Worm (Caenorhabditis elegans) whole organism, young adult: ENCODE measurements around the gene twk-16.
A peak's percentile ranks its signal among the peaks of the same experiment; 100 is the strongest.

Experiments used
- F10E7.11 ChIP-seq: sonication (generic microtip); optimal IDR thresholded peaks from 2 replicates; lab custom pipeline; 2017; ENCODE audit warnings: mild to moderate bottlenecking, missing genetic modification characterization, moderate library complexity, missing compliant biosample characterization
- F23B12.7 ChIP-seq: sonication (generic microtip); optimal IDR thresholded peaks from 2 replicates; lab custom pipeline; 2017; ENCODE audit warnings: missing genetic modification characterization, mild to moderate bottlenecking, missing compliant biosample characterization, antibody characterized with exemption, moderate library complexity; ENCODE audit not compliant: insufficient read depth
- F52B5.7 ChIP-seq: sonication (generic microtip); optimal IDR thresholded peaks from 2 replicates; lab custom pipeline; 2016; ENCODE audit warnings: mild to moderate bottlenecking, missing genetic modification characterization, missing compliant biosample characterization
- F57C9.4 ChIP-seq: sonication (generic microtip); optimal IDR thresholded peaks from 2 replicates; lab custom pipeline; 2017; ENCODE audit warnings: mild to moderate bottlenecking, missing genetic modification characterization, missing compliant biosample characterization
- K11D2.4 ChIP-seq: fragments of 200-800 bp; sonication (Bioruptor generic); IDR thresholded peaks from 2 replicates; pipeline ENCODE4 v1.3.6; 2022; ENCODE audit warnings: missing genetic modification reagents, missing genetic modification characterization, missing compliant biosample characterization
- K12H6.12 ChIP-seq: fragments of 200-800 bp; sonication (Bioruptor generic); optimal IDR thresholded peaks from 2 replicates; lab custom pipeline; 2018; ENCODE audit warnings: mild to moderate bottlenecking, missing genetic modification characterization, missing compliant biosample characterization
- T07F8.4 ChIP-seq: sonication (generic microtip); optimal IDR thresholded peaks from 2 replicates; lab custom pipeline; 2016; ENCODE audit warnings: mild to moderate bottlenecking, missing genetic modification characterization, moderate library complexity, missing compliant biosample characterization
- Y53F4B.3 ChIP-seq: fragments of 200-800 bp; sonication (Bioruptor generic); IDR thresholded peaks from 2 replicates; pipeline ENCODE4 v1.3.6; 2022; ENCODE audit warnings: missing genetic modification reagents, missing genetic modification characterization, missing compliant biosample characterization
- aptf-2 ChIP-seq: fragments of 200-800 bp; sonication (Bioruptor generic); conservative IDR thresholded peaks from 2 replicates; pipeline ENCODE4 v1.3.6; 2022; ENCODE audit warnings: missing genetic modification reagents, missing genetic modification characterization, missing compliant biosample characterization
- aptf-3 ChIP-seq: fragments of 200-800 bp; sonication (Bioruptor generic); IDR thresholded peaks from 2 replicates; pipeline ENCODE4 v1.3.6; 2022; ENCODE audit warnings: missing genetic modification characterization, missing compliant biosample characterization
- athp-1 ChIP-seq: sonication (generic microtip); optimal IDR thresholded peaks from 2 replicates; lab custom pipeline; 2017; ENCODE audit warnings: mild to moderate bottlenecking, missing genetic modification characterization, missing compliant biosample characterization
- cebp-1 ChIP-seq, 2 experiments: fragments of 200-800 bp in 1 of 2; sonication (Bioruptor generic) in 1 of 2; sonication (generic microtip) in 1 of 2; IDR thresholded peaks in 1 of 2; optimal IDR thresholded peaks in 1 of 2; 2 replicates each; pipeline versions ENCODE4 v1.3.6 to Lab custom; 2017 to 2022; ENCODE audit warnings: missing compliant biosample characterization in 2 of 2, missing genetic modification characterization in 2 of 2, mild to moderate bottlenecking in 1 of 2, missing genetic modification reagents in 1 of 2, moderate library complexity in 1 of 2
- cebp-2 ChIP-seq: fragments of 200-800 bp; sonication (Bioruptor generic); IDR thresholded peaks from 2 replicates; pipeline ENCODE4 v1.3.6; 2022; ENCODE audit warnings: missing genetic modification characterization, missing compliant biosample characterization
- ceh-58 ChIP-seq: fragments of 200-800 bp; sonication (Bioruptor generic); IDR thresholded peaks from 2 replicates; pipeline ENCODE4 v1.3.6; 2022; ENCODE audit warnings: missing genetic modification characterization, missing compliant biosample characterization
- ceh-79 ChIP-seq: sonication (generic microtip); optimal IDR thresholded peaks from 2 replicates; lab custom pipeline; 2017; ENCODE audit warnings: mild to moderate bottlenecking, missing genetic modification characterization, missing compliant biosample characterization
- ceh-91 ChIP-seq: fragments of 200-800 bp; sonication (Bioruptor generic); IDR thresholded peaks from 2 replicates; pipeline ENCODE4 v1.3.6; 2022; ENCODE audit warnings: missing genetic modification reagents, missing genetic modification characterization, missing compliant biosample characterization
- dpff-1 ChIP-seq: sonication (generic microtip); optimal IDR thresholded peaks from 2 replicates; lab custom pipeline; 2017; ENCODE audit warnings: mild to moderate bottlenecking, missing genetic modification characterization, missing compliant biosample characterization
- dpl-1 ChIP-seq: fragments of 150-350 bp; optimal IDR thresholded peaks from 2 replicates; lab custom pipeline; 2014; ENCODE audit warnings: missing biosample characterization, missing genetic modification reagents, missing genetic modification characterization
- egrh-3 ChIP-seq: fragments of 200-800 bp; sonication (Bioruptor generic); IDR thresholded peaks from 2 replicates; pipeline ENCODE4 v1.3.6; 2022; ENCODE audit warnings: missing genetic modification reagents, missing genetic modification characterization, missing compliant biosample characterization
- ekl-4 ChIP-seq: fragments of 200-800 bp; sonication (Bioruptor generic); IDR thresholded peaks from 2 replicates; pipeline ENCODE4 v1.3.6; 2022; ENCODE audit warnings: missing genetic modification reagents, missing genetic modification characterization, missing compliant biosample characterization
- hlh-26 ChIP-seq: fragments of 200-800 bp; sonication (Bioruptor generic); conservative IDR thresholded peaks from 2 replicates; pipeline ENCODE4 v1.3.6; 2022; ENCODE audit warnings: missing genetic modification reagents, missing genetic modification characterization, missing compliant biosample characterization
- hmg-1.2 ChIP-seq: fragments of 200-800 bp; sonication (Bioruptor generic); IDR thresholded peaks from 2 replicates; pipeline ENCODE4 v1.3.6; 2022; ENCODE audit warnings: missing genetic modification reagents, missing genetic modification characterization, missing compliant biosample characterization
- hmg-20 ChIP-seq: fragments of 200-800 bp; sonication (Bioruptor generic); IDR thresholded peaks from 2 replicates; pipeline ENCODE4 v1.3.6; 2022; ENCODE audit warnings: missing genetic modification reagents, missing genetic modification characterization, missing compliant biosample characterization
- lin-26 ChIP-seq: fragments of 200-800 bp; sonication (Bioruptor generic); IDR thresholded peaks from 2 replicates; pipeline ENCODE4 v1.3.6; 2022; ENCODE audit warnings: missing genetic modification reagents, missing genetic modification characterization, missing compliant biosample characterization
- lin-35 ChIP-seq, 3 experiments: fragments of 150-350 bp in 2 of 3; sonication (generic microtip) in 1 of 3; optimal IDR thresholded peaks; 2 replicates each; lab custom pipeline; 2014 to 2018; ENCODE audit warnings: missing biosample characterization in 3 of 3, missing genetic modification characterization in 3 of 3, missing genetic modification reagents in 3 of 3
- lin-40 ChIP-seq: sonication (generic microtip); optimal IDR thresholded peaks from 2 replicates; lab custom pipeline; 2016; ENCODE audit warnings: missing genetic modification characterization, mild to moderate bottlenecking, missing compliant biosample characterization, missing genotype, missing genetic modification reagents
- lir-1 ChIP-seq: fragments of 200-800 bp; sonication (Bioruptor generic); conservative IDR thresholded peaks from 2 replicates; pipeline ENCODE4 v1.3.6; 2022; ENCODE audit warnings: missing genetic modification reagents, missing genetic modification characterization, missing compliant biosample characterization
- madf-3 ChIP-seq: fragments of 200-800 bp; sonication (Bioruptor generic); IDR thresholded peaks from 2 replicates; pipeline ENCODE4 v1.3.6; 2022; ENCODE audit warnings: missing genetic modification reagents, missing genetic modification characterization, missing compliant biosample characterization
- madf-6 ChIP-seq: fragments of 200-800 bp; sonication (Bioruptor generic); IDR thresholded peaks from 2 replicates; pipeline ENCODE4 v1.3.6; 2022; ENCODE audit warnings: missing genetic modification reagents, missing genetic modification characterization, missing compliant biosample characterization
- mel-28 ChIP-seq: sonication (generic microtip); optimal IDR thresholded peaks from 2 replicates; lab custom pipeline; 2016; ENCODE audit warnings: borderline replicate concordance, mild to moderate bottlenecking, missing genetic modification characterization, missing compliant biosample characterization
- mes-4 ChIP-seq: sonication (generic microtip); optimal IDR thresholded peaks from 2 replicates; lab custom pipeline; 2016; ENCODE audit warnings: missing genotype, missing genetic modification characterization, missing compliant biosample characterization
- nfya-1 ChIP-seq: sonication (generic microtip); optimal IDR thresholded peaks from 2 replicates; lab custom pipeline; 2017; ENCODE audit warnings: antibody characterized with exemption, missing compliant biosample characterization, missing genetic modification characterization, borderline replicate concordance; ENCODE audit not compliant: insufficient read depth
- nfya-2 ChIP-seq: fragments of 200-800 bp; sonication (Bioruptor generic); IDR thresholded peaks from 2 replicates; pipeline ENCODE4 v1.3.6; 2022; ENCODE audit warnings: missing genetic modification reagents, missing genetic modification characterization, missing compliant biosample characterization
- nhr-120 ChIP-seq: fragments of 200-800 bp; sonication (Bioruptor generic); IDR thresholded peaks from 2 replicates; pipeline ENCODE4 v1.3.6; 2022; ENCODE audit warnings: missing genetic modification characterization, missing compliant biosample characterization
- nhr-179 ChIP-seq: sonication (generic microtip); optimal IDR thresholded peaks from 2 replicates; lab custom pipeline; 2016; ENCODE audit warnings: mild to moderate bottlenecking, missing genetic modification characterization, missing compliant biosample characterization
- nhr-80 ChIP-seq: sonication (generic microtip); optimal IDR thresholded peaks from 2 replicates; lab custom pipeline; 2016; ENCODE audit warnings: missing genetic modification characterization, missing compliant biosample characterization
- nhr-90 ChIP-seq: sonication (generic microtip); optimal IDR thresholded peaks from 2 replicates; lab custom pipeline; 2016; ENCODE audit warnings: missing genotype, mild to moderate bottlenecking, missing genetic modification characterization, missing compliant biosample characterization
- pha-4 ChIP-seq: fragments of 150-350 bp; sonication (generic microtip); optimal IDR thresholded peaks from 2 replicates; lab custom pipeline; 2014; ENCODE audit warnings: missing biosample characterization, missing genetic modification reagents, missing genetic modification characterization
- rcor-1 ChIP-seq: fragments of 200-800 bp; sonication (Bioruptor generic); IDR thresholded peaks from 2 replicates; pipeline ENCODE4 v1.3.6; 2022; ENCODE audit warnings: missing genetic modification reagents, missing genetic modification characterization, missing compliant biosample characterization
- repo-1 ChIP-seq: sonication (generic microtip); optimal IDR thresholded peaks from 2 replicates; lab custom pipeline; 2017; ENCODE audit warnings: mild to moderate bottlenecking, missing genetic modification characterization, missing compliant biosample characterization
- snpc-1.3 ChIP-seq: sonication (generic microtip); optimal IDR thresholded peaks from 2 replicates; lab custom pipeline; 2017; ENCODE audit warnings: missing genetic modification characterization, mild to moderate bottlenecking, missing compliant biosample characterization, antibody characterized with exemption, moderate library complexity, missing genotype, missing genetic modification reagents; ENCODE audit not compliant: insufficient read depth
- snpc-4 ChIP-seq, 5 experiments: fragments of 150-350 bp in 1 of 5; sonication (generic microtip) in 4 of 5; optimal IDR thresholded peaks; 2 replicates each; lab custom pipeline; 2014 to 2018; ENCODE audit warnings: missing genetic modification characterization in 5 of 5, missing biosample characterization in 3 of 5, antibody characterized with exemption in 2 of 5, mild to moderate bottlenecking in 2 of 5, missing compliant biosample characterization in 2 of 5, missing genotype in 2 of 5, moderate library complexity in 2 of 5, missing genetic modification reagents in 1 of 5
- tbp1 ChIP-seq: fragments of 200-800 bp; sonication (Bioruptor generic); optimal IDR thresholded peaks from 2 replicates; lab custom pipeline; 2018; ENCODE audit warnings: mild to moderate bottlenecking, missing genetic modification characterization, missing compliant biosample characterization
- unc-62 ChIP-seq: fragments of 150-350 bp; optimal IDR thresholded peaks from 2 replicates; lab custom pipeline; 2014; ENCODE audit warnings: missing biosample characterization, missing genetic modification reagents, missing genetic modification characterization
- zfh-2 ChIP-seq: fragments of 200-800 bp; sonication (Bioruptor generic); conservative IDR thresholded peaks from 2 replicates; pipeline ENCODE4 v1.3.6; 2022; ENCODE audit warnings: missing genetic modification reagents, missing genetic modification characterization, missing compliant biosample characterization
- zim-3 ChIP-seq: sonication (generic microtip); optimal IDR thresholded peaks from 2 replicates; lab custom pipeline; 2017; ENCODE audit warnings: mild to moderate bottlenecking, missing genetic modification characterization, moderate library complexity, missing compliant biosample characterization
- ztf-18 ChIP-seq: sonication (generic microtip); optimal IDR thresholded peaks from 2 replicates; lab custom pipeline; 2016; ENCODE audit warnings: missing genotype, mild to moderate bottlenecking, missing genetic modification characterization, missing compliant biosample characterization
- ztf-26 ChIP-seq: sonication (generic microtip); optimal IDR thresholded peaks from 2 replicates; lab custom pipeline; 2017; ENCODE audit warnings: missing genetic modification characterization, missing compliant biosample characterization
- ztf-6 ChIP-seq: fragments of 200-800 bp; sonication (Bioruptor generic); IDR thresholded peaks from 2 replicates; pipeline ENCODE4 v1.3.6; 2022; ENCODE audit warnings: missing genetic modification reagents, missing genetic modification characterization, missing compliant biosample characterization

The twk-16 gene

ce11 chrX:3106137-3106536 lies 25.2 kb downstream of the twk-16 start, which contains the start of gene K10B3.5 (continued):
- TF ChIP-seq snpc-1.3 (tag; lab: Kevin White, UChicago) (no peak), nhr-80 (tag; lab: Kevin White, UChicago) (peak; percentile 46), egrh-3 (GFP tag; lab: Robert Waterston, UW) (no peak), nhr-90 (tag; lab: Kevin White, UChicago) (no peak), ztf-18 (tag; lab: Kevin White, UChicago) (peak; percentile 28), dpl-1 (peak; percentile 51), madf-6 (GFP tag; lab: Robert Waterston, UW) (peak; percentile 15; the same call in 1 of the 2 replicates), ceh-58 (GFP tag; lab: Robert Waterston, UW) (no peak), ceh-79 (tag; lab: Kevin White, UChicago) (no peak), nfya-1 (tag; lab: Kevin White, UChicago) (no peak), hmg-1.2 (peak; percentile 57; the same call in 1 of the 2 replicates), hlh-26 (GFP tag; lab: Robert Waterston, UW) (no peak), F57C9.4 (tag; lab: Kevin White, UChicago) (no peak), lir-1 (GFP tag; lab: Robert Waterston, UW) (no peak), mel-28 (no peak), F52B5.7 (tag; lab: Kevin White, UChicago) (no peak), nfya-2 (GFP tag; lab: Robert Waterston, UW) (no peak), cebp-1 (GFP tag; IDR thresholded peaks at IDR 0.05; lab: Robert Waterston, UW) (no peak), cebp-1 (tag; optimal IDR thresholded peaks at IDR 0.05; lab: Kevin White, UChicago) (peak; percentile 59), snpc-4 (GFP tag; optimal IDR thresholded peaks at IDR 0.05; lab: Kevin White, UChicago) (no peak), snpc-4 (tag; optimal IDR thresholded peaks at IDR 0.05; lab: Kevin White, UChicago) (peak in 1 of 4 experiments; percentile 14), ztf-26 (tag; lab: Kevin White, UChicago) (peak; percentile 9), ekl-4 (GFP tag; lab: Robert Waterston, UW) (no peak), nhr-120 (no peak), athp-1 (no peak), zim-3 (tag; lab: Kevin White, UChicago) (no peak), lin-40 (tag; lab: Kevin White, UChicago) (peak; percentile 48), K11D2.4 (GFP tag; lab: Robert Waterston, UW) (0 out of 2 replicates have a peak, but pooled peaks have one; percentile 27), Y53F4B.3 (GFP tag; lab: Robert Waterston, UW) (no peak), hmg-20 (no peak), dpff-1 (tag; lab: Kevin White, UChicago) (no peak), tbp1 (GFP tag; lab: Kevin White, UChicago) (no peak), F10E7.11 (tag; lab: Kevin White, UChicago) (no peak), ceh-91 (no peak), mes-4 (tag; lab: Kevin White, UChicago) (no peak), pha-4 (tag; lab: Kevin White, UChicago) (peak; percentile 44), lin-35 (GFP tag; optimal IDR thresholded peaks at IDR 0.05; lab: Kevin White, UChicago) (peak in 2 of 3 experiments; percentile 6 to 50)

- no peak for TF ChIP-seq madf-3
- no peak for TF ChIP-seq aptf-3 (GFP tag; lab: Robert Waterston, UW)
- TF ChIP-seq cebp-2: no peak
- no peak for TF ChIP-seq unc-62 (GFP tag; lab: Kevin White, UChicago)
- no peak for TF ChIP-seq lin-26
- TF ChIP-seq rcor-1 (GFP tag; lab: Robert Waterston, UW): no peak
- TF ChIP-seq F23B12.7 (tag; lab: Kevin White, UChicago): no peak
- TF ChIP-seq T07F8.4 (tag; lab: Kevin White, UChicago): no peak
- no peak for TF ChIP-seq ztf-6 (GFP tag; lab: Robert Waterston, UW)
- no peak for TF ChIP-seq nhr-179 (tag; lab: Kevin White, UChicago)
- 0 out of 2 replicates have a peak, but pooled peaks have one; percentile 28 for TF ChIP-seq zfh-2 (GFP tag; lab: Robert Waterston, UW)
- no peak for TF ChIP-seq aptf-2
- TF ChIP-seq K12H6.12 (tag; lab: Kevin White, UChicago): no peak
- no peak for TF ChIP-seq repo-1 (tag; lab: Kevin White, UChicago)
Measured at ce11 chrX:3108603-3109002, 27.7 kb downstream of the twk-16 start.
